Worm (Caenorhabditis elegans) whole organism, L4 larva: ENCODE data around the gene F07E5.5.

Experiments
- F10B5.3 ChIP-seq: sonication (generic microtip); optimal IDR thresholded peaks from 2 replicates; lab custom pipeline; 2016; ENCODE audit warnings: mild to moderate bottlenecking, missing genetic modification characterization, missing compliant biosample characterization
- F44E2.7 ChIP-seq: fragments of 200-800 bp; sonication (Bioruptor generic); IDR thresholded peaks from 2 replicates; pipeline ENCODE4 v2.1.2; 2022; ENCODE audit warnings: missing genetic modification characterization, missing compliant biosample characterization
- F49E8.2 ChIP-seq: sonication (generic microtip); optimal IDR thresholded peaks from 2 replicates; lab custom pipeline; 2016; ENCODE audit warnings: missing compliant biosample characterization, mild to moderate bottlenecking, missing genetic modification characterization, borderline replicate concordance
- R02D3.7 ChIP-seq: fragments of 150-350 bp; sonication (generic microtip); optimal IDR thresholded peaks from 3 replicates; lab custom pipeline; 2014; ENCODE audit warnings: missing biosample characterization, missing genetic modification characterization
- Y105C5A.15 ChIP-seq: fragments of 200-800 bp; sonication (Bioruptor generic); IDR thresholded peaks from 2 replicates; pipeline ENCODE4 v1.3.6; 2022; ENCODE audit warnings: missing genetic modification characterization, missing compliant biosample characterization
- attf-4 ChIP-seq: sonication (generic microtip); optimal IDR thresholded peaks from 3 replicates; lab custom pipeline; 2017; ENCODE audit warnings: missing biosample characterization, missing genetic modification characterization
- ceh-28 ChIP-seq: fragments of 150-350 bp; optimal IDR thresholded peaks from 2 replicates; lab custom pipeline; 2014; ENCODE audit warnings: missing biosample characterization, missing genetic modification reagents, missing genetic modification characterization
- ceh-82 ChIP-seq: sonication (generic microtip); optimal IDR thresholded peaks from 2 replicates; lab custom pipeline; 2017; ENCODE audit warnings: missing biosample characterization, missing genetic modification characterization
- dmd-6 ChIP-seq: fragments of 200-800 bp; sonication (Bioruptor generic); IDR thresholded peaks from 2 replicates; pipeline ENCODE4 v1.3.6; 2022; ENCODE audit warnings: missing genetic modification reagents, missing genetic modification characterization, missing compliant biosample characterization
- dmd-8 ChIP-seq: fragments of 200-800 bp; sonication (Bioruptor generic); IDR thresholded peaks from 2 replicates; pipeline ENCODE4 v1.3.6; 2022; ENCODE audit warnings: missing genetic modification characterization, missing compliant biosample characterization
- dpl-1 ChIP-seq: fragments of 150-350 bp; optimal IDR thresholded peaks from 2 replicates; lab custom pipeline; 2014; ENCODE audit warnings: missing biosample characterization, missing genetic modification reagents, missing genetic modification characterization
- egl-27 ChIP-seq: sonication (generic microtip); optimal IDR thresholded peaks from 3 replicates; lab custom pipeline; 2017; ENCODE audit warnings: missing biosample characterization, missing genetic modification reagents, missing genetic modification characterization
- fkh-10 ChIP-seq: fragments of 150-350 bp; optimal IDR thresholded peaks from 2 replicates; lab custom pipeline; 2014; ENCODE audit warnings: missing biosample characterization, missing genetic modification reagents, missing genetic modification characterization
- fos-1 ChIP-seq: fragments of 150-350 bp; optimal IDR thresholded peaks from 2 replicates; lab custom pipeline; 2014; ENCODE audit warnings: missing biosample characterization, missing genetic modification characterization
- hmg-1.1 ChIP-seq: fragments of 200-800 bp; sonication (Bioruptor generic); IDR thresholded peaks from 2 replicates; pipeline ENCODE4 v1.3.6; 2022; ENCODE audit warnings: missing genetic modification reagents, missing genetic modification characterization, missing compliant biosample characterization
- lin-1 ChIP-seq: fragments of 200-800 bp; sonication (Bioruptor generic); IDR thresholded peaks from 2 replicates; pipeline ENCODE4 v1.3.6; 2022; ENCODE audit warnings: missing genetic modification reagents, missing genetic modification characterization, missing compliant biosample characterization
- lin-13 ChIP-seq: fragments of 150-350 bp; optimal IDR thresholded peaks from 2 replicates; lab custom pipeline; 2014; ENCODE audit warnings: missing biosample characterization, missing genetic modification reagents, missing genetic modification characterization
- lin-38 ChIP-seq: fragments of 200-800 bp; sonication (Bioruptor generic); IDR thresholded peaks from 2 replicates; pipeline ENCODE4 v1.3.6; 2022; ENCODE audit warnings: missing genetic modification reagents, missing genetic modification characterization, missing compliant biosample characterization
- lin-39 ChIP-seq: fragments of 150-350 bp; optimal IDR thresholded peaks from 2 replicates; lab custom pipeline; 2014; ENCODE audit warnings: missing biosample characterization, missing genetic modification reagents, missing genetic modification characterization
- lsy-2 ChIP-seq, 2 experiments: fragments of 150-350 bp in 1 of 2; sonication (generic microtip) in 1 of 2; optimal IDR thresholded peaks; 2 replicates each; lab custom pipeline; 2014 to 2017; ENCODE audit warnings: missing biosample characterization in 2 of 2, missing genetic modification characterization in 2 of 2
- madf-9 ChIP-seq: fragments of 200-800 bp; sonication (Bioruptor generic); conservative IDR thresholded peaks from 2 replicates; pipeline ENCODE4 v1.3.6; 2022; ENCODE audit warnings: missing genetic modification reagents, missing genetic modification characterization, missing compliant biosample characterization
- mdl-1 ChIP-seq, 2 experiments: fragments of 150-350 bp in 1 of 2; sonication (generic microtip) in 1 of 2; optimal IDR thresholded peaks; 2 replicates each; lab custom pipeline; 2014 to 2017; ENCODE audit warnings: missing biosample characterization in 2 of 2, missing genetic modification characterization in 2 of 2
- mes-2 ChIP-seq: sonication (generic microtip); optimal IDR thresholded peaks from 2 replicates; lab custom pipeline; 2016; ENCODE audit warnings: missing genotype, mild to moderate bottlenecking, missing genetic modification characterization, missing compliant biosample characterization; ENCODE audit not compliant: poor library complexity, severe bottlenecking
- mxl-2 ChIP-seq: fragments of 200-800 bp; sonication (Bioruptor generic); conservative IDR thresholded peaks from 2 replicates; pipeline ENCODE4 v1.3.6; 2022; ENCODE audit warnings: missing genetic modification reagents, missing genetic modification characterization, missing compliant biosample characterization
- nhr-10 ChIP-seq: fragments of 150-350 bp; optimal IDR thresholded peaks from 2 replicates; lab custom pipeline; 2014; ENCODE audit warnings: missing biosample characterization, missing genetic modification characterization
- nhr-11 ChIP-seq: fragments of 150-350 bp; optimal IDR thresholded peaks from 2 replicates; lab custom pipeline; 2014; ENCODE audit warnings: missing biosample characterization, missing genetic modification characterization
- nhr-28 ChIP-seq: fragments of 150-350 bp; optimal IDR thresholded peaks from 2 replicates; lab custom pipeline; 2014; ENCODE audit warnings: missing biosample characterization, missing genetic modification characterization
- nhr-48 ChIP-seq: sonication (generic microtip); optimal IDR thresholded peaks from 2 replicates; lab custom pipeline; 2016; ENCODE audit warnings: mild to moderate bottlenecking, missing genetic modification characterization, missing compliant biosample characterization
- nhr-76 ChIP-seq: fragments of 150-350 bp; optimal IDR thresholded peaks from 2 replicates; lab custom pipeline; 2014; ENCODE audit warnings: missing biosample characterization, missing genetic modification characterization
- nhr-77 ChIP-seq: fragments of 150-350 bp; optimal IDR thresholded peaks from 2 replicates; lab custom pipeline; 2014; ENCODE audit warnings: missing biosample characterization, missing genetic modification characterization
- pha-4 ChIP-seq, 2 experiments: fragments of 150-350 bp in 1 of 2; fragments of 200-800 bp in 1 of 2; sonication (Bioruptor generic) in 1 of 2; IDR thresholded peaks in 1 of 2; optimal IDR thresholded peaks in 1 of 2; 2 replicates each; pipeline versions ENCODE4 v1.3.6 to Lab custom; 2014 to 2022; ENCODE audit warnings: missing genetic modification characterization in 2 of 2, missing genetic modification reagents in 2 of 2, missing biosample characterization in 1 of 2, missing compliant biosample characterization in 1 of 2
- pqm-1 ChIP-seq: sonication (generic microtip); optimal IDR thresholded peaks from 2 replicates; lab custom pipeline; 2017; ENCODE audit warnings: missing biosample characterization, missing genetic modification characterization
- rbr-2 ChIP-seq: sonication (generic microtip); optimal IDR thresholded peaks from 2 replicates; lab custom pipeline; 2016; ENCODE audit warnings: missing genotype, missing genetic modification characterization, missing compliant biosample characterization
- saeg-2 ChIP-seq: fragments of 200-800 bp; sonication (Bioruptor generic); IDR thresholded peaks from 2 replicates; pipeline ENCODE4 v1.3.6; 2022; ENCODE audit warnings: missing genetic modification reagents, missing genetic modification characterization, missing compliant biosample characterization
- set-16 ChIP-seq: fragments of 200-800 bp; sonication (Bioruptor generic); IDR thresholded peaks from 2 replicates; pipeline ENCODE4 v1.3.6; 2022; ENCODE audit warnings: missing genetic modification reagents, missing genetic modification characterization, missing compliant biosample characterization
- snpc-1.2 ChIP-seq: fragments of 200-800 bp; sonication (Bioruptor generic); IDR thresholded peaks from 2 replicates; pipeline ENCODE4 v1.3.6; 2022; ENCODE audit warnings: missing genetic modification reagents, missing genetic modification characterization, missing compliant biosample characterization
- spr-1 ChIP-seq: sonication (generic microtip); optimal IDR thresholded peaks from 2 replicates; lab custom pipeline; 2016; ENCODE audit warnings: mild to moderate bottlenecking, missing genetic modification characterization, missing compliant biosample characterization
- spr-3 ChIP-seq: fragments of 200-800 bp; sonication (Bioruptor generic); optimal IDR thresholded peaks from 2 replicates; lab custom pipeline; 2018; ENCODE audit warnings: mild to moderate bottlenecking, missing genetic modification characterization, missing compliant biosample characterization
- unc-62 ChIP-seq, 3 experiments: fragments of 150-350 bp in 1 of 3; sonication (generic microtip); optimal IDR thresholded peaks in 2 of 3; peaks in 1 of 3; 1 replicate in 1 of 3; 2 replicates in 2 of 3; lab custom pipeline; 2014 to 2017; ENCODE audit warnings: missing biosample characterization in 3 of 3, missing genetic modification characterization in 3 of 3, missing genetic modification reagents in 3 of 3, missing genotype in 1 of 3
- zfp-3 ChIP-seq: fragments of 200-800 bp; sonication (Bioruptor generic); conservative IDR thresholded peaks from 2 replicates; pipeline ENCODE4 v1.3.6; 2022; ENCODE audit warnings: missing genetic modification reagents, missing genetic modification characterization, missing compliant biosample characterization
- zip-2 ChIP-seq: fragments of 150-350 bp; optimal IDR thresholded peaks from 2 replicates; lab custom pipeline; 2014; ENCODE audit warnings: missing biosample characterization, missing genetic modification characterization
- ztf-11 ChIP-seq: fragments of 150-350 bp; optimal IDR thresholded peaks from 2 replicates; lab custom pipeline; 2014; ENCODE audit warnings: missing biosample characterization, missing genetic modification characterization

The F07E5.5 gene

ce11 chrII:2058985-2059384 is at the start of gene F07E5.5:
Gene F07E5.5 (minus strand): TSS chrII:2059070.
- TF ChIP-seq nhr-76 (tag; lab: Kevin White, UChicago) (no peak), zip-2 (no peak), dmd-6 (peak; percentile 24; the same call in 1 of the 2 replicates), spr-3 (GFP tag; lab: Kevin White, UChicago) (no peak), saeg-2 (GFP tag; lab: Robert Waterston, UW) (no peak), fkh-10 (GFP tag; lab: Kevin White, UChicago) (peak; percentile 13), F49E8.2 (tag; lab: Kevin White, UChicago) (no peak), lin-1 (GFP tag; lab: Robert Waterston, UW) (no peak), madf-9 (GFP tag; lab: Robert Waterston, UW) (no peak), ceh-82 (tag; lab: Kevin White, UChicago) (no peak), fos-1 (tag; lab: Kevin White, UChicago) (no peak), dmd-8 (GFP tag; lab: Robert Waterston, UW) (no peak), nhr-77 (tag; lab: Kevin White, UChicago) (no peak), zfp-3 (GFP tag; lab: Robert Waterston, UW) (no peak), Y105C5A.15 (GFP tag; lab: Robert Waterston, UW) (no peak), R02D3.7 (tag; lab: Kevin White, UChicago) (no peak), unc-62 (GFP tag; optimal IDR thresholded peaks at IDR 0.05 in 1 of 2; lab: Kevin White, UChicago) (no peak), unc-62 (tag; optimal IDR thresholded peaks at IDR 0.05; lab: Kevin White, UChicago) (no peak), hmg-1.1 (GFP tag; lab: Robert Waterston, UW) (peak; percentile 27; the same call in 1 of the 2 replicates), lin-39 (no peak), attf-4 (tag; lab: Kevin White, UChicago) (no peak), mdl-1 (tag; optimal IDR thresholded peaks at IDR 0.05; lab: Kevin White, UChicago) (no peak), mxl-2 (GFP tag; lab: Robert Waterston, UW) (no peak), nhr-10 (no peak), spr-1 (tag; lab: Kevin White, UChicago) (no peak), snpc-1.2 (no peak), rbr-2 (tag; lab: Kevin White, UChicago) (no peak), nhr-11 (tag; lab: Kevin White, UChicago) (peak; percentile 69), ceh-28 (tag; lab: Kevin White, UChicago) (no peak), lsy-2 (tag; optimal IDR thresholded peaks at IDR 0.05; lab: Kevin White, UChicago) (peak; percentile 74 to 97), mes-2 (peak; percentile 81), lin-38 (GFP tag; lab: Robert Waterston, UW) (peak; percentile 69), nhr-48 (no peak), set-16 (GFP tag; lab: Robert Waterston, UW) (no peak), pha-4 (GFP tag; IDR thresholded peaks at IDR 0.05; lab: Robert Waterston, UW) (no peak), pha-4 (tag; optimal IDR thresholded peaks at IDR 0.05; lab: Kevin White, UChicago) (no peak), F10B5.3 (tag; lab: Kevin White, UChicago) (no peak), lin-13 (GFP tag; lab: Kevin White, UChicago) (peak; percentile 45), ztf-11 (tag; lab: Kevin White, UChicago) (no peak), pqm-1 (no peak), egl-27 (tag; lab: Kevin White, UChicago) (no peak), F44E2.7 (GFP tag; lab: Robert Waterston, UW) (no peak), nhr-28 (tag; lab: Kevin White, UChicago) (peak; percentile 48), dpl-1 (peak; percentile 64)
